Worm (Caenorhabditis elegans): ENCODE measurements around the gene F29G6.1.

The F29G6.1 gene

ce11 chrX:11515381-11515780, 13.3 kb downstream of the F29G6.1 start (continued):
- TF ChIP-seq lin-13 (GFP tag; optimal IDR thresholded peaks at IDR 0.05), result no peak
- peak; percentile 36 for TF ChIP-seq pqm-1 (tag; optimal IDR thresholded peaks at IDR 0.05)
- no peak for TF ChIP-seq F16B12.6 (tag; optimal IDR thresholded peaks at IDR 0.05)
- peak in 1 of 2 experiments; percentile 0 for TF ChIP-seq mdl-1 (tag; optimal IDR thresholded peaks at IDR 0.05)
- TF ChIP-seq unc-86 (tag; optimal IDR thresholded peaks at IDR 0.05), result no peak
- no peak for TF ChIP-seq isw-1 (GFP tag; IDR thresholded peaks at IDR 0.05)
- no peak for TF ChIP-seq nhr-84 (tag; optimal IDR thresholded peaks at IDR 0.05)
- no peak for TF ChIP-seq blmp-1 (tag; optimal IDR thresholded peaks at IDR 0.05)

ce11 chrX:11517433-11517832, 15.4 kb downstream of the F29G6.1 start:
- no peak for TF ChIP-seq lin-14 (GFP tag; optimal IDR thresholded peaks at IDR 0.05)
- TF ChIP-seq mdl-1 (tag; optimal IDR thresholded peaks at IDR 0.05), result no peak
- TF ChIP-seq nhr-237 (tag; optimal IDR thresholded peaks at IDR 0.05), result no peak
- TF ChIP-seq ceh-90 (tag; optimal IDR thresholded peaks at IDR 0.05), result no peak

- TF ChIP-seq lin-39 (tag; optimal IDR thresholded peaks at IDR 0.05) (no peak), C04F5.9 (tag; optimal IDR thresholded peaks at IDR 0.05) (no peak)
Measured at ce11 chrX:11518415-11518814, 16.3 kb downstream of the F29G6.1 start.

ce11 chrX:11519016-11519509, 17.0 kb downstream of the F29G6.1 start, which contains the start of gene hpo-34:
Gene hpo-34 (minus strand): TSS chrX:11519066.
- TF ChIP-seq lin-14 (GFP tag; optimal IDR thresholded peaks at IDR 0.05) (peak; percentile 19), nhr-90 (tag; optimal IDR thresholded peaks at IDR 0.05; ENCODE audit: poor library complexity) (peak; percentile 3), nhr-85 (tag) (no peak), mdl-1 (tag; optimal IDR thresholded peaks at IDR 0.05) (peak in 1 of 2 experiments; percentile 16), lin-35 (GFP tag; optimal IDR thresholded peaks at IDR 0.05) (peak in 1 of 2 experiments; percentile 38), nhr-71 (tag; optimal IDR thresholded peaks at IDR 0.05) (peak; percentile 16), elt-2 (tag; optimal IDR thresholded peaks at IDR 0.05) (peak; percentile 85), isw-1 (GFP tag; IDR thresholded peaks at IDR 0.05) (no peak)

ce11 chrX:11522058-11522757, 20.1 kb downstream of the F29G6.1 start, which contains the start of gene sdc-2:
Gene sdc-2 (plus strand): TSS chrX:11522707.
- peak; percentile 47 for TF ChIP-seq skn-1 (tag; optimal IDR thresholded peaks at IDR 0.05)
- TF ChIP-seq tlp-1 (tag; optimal IDR thresholded peaks at IDR 0.05), result no peak
- TF ChIP-seq fkh-8 (tag; optimal IDR thresholded peaks at IDR 0.05), result peak; percentile 63
- peak; percentile 44 to 77 for TF ChIP-seq lin-35 (GFP tag; optimal IDR thresholded peaks at IDR 0.05)
- TF ChIP-seq xbp-1 (tag; optimal IDR thresholded peaks at IDR 0.05), result peak; percentile 30
- TF ChIP-seq pax-3 (tag; optimal IDR thresholded peaks at IDR 0.05), result no peak
- no peak for TF ChIP-seq fkh-4 (tag; optimal IDR thresholded peaks at IDR 0.05; ENCODE audit: borderline replicate concordance)
- peak; percentile 90 for TF ChIP-seq C16A3.4 (tag; optimal IDR thresholded peaks at IDR 0.05)
- TF ChIP-seq swsn-7 (tag; optimal IDR thresholded peaks at IDR 0.05), result peak; percentile 68
- TF ChIP-seq lin-13 (GFP tag; optimal IDR thresholded peaks at IDR 0.05), result peak; percentile 12
- TF ChIP-seq C04F5.9 (tag; optimal IDR thresholded peaks at IDR 0.05), result no peak
- TF ChIP-seq egl-27 (tag; optimal IDR thresholded peaks at IDR 0.05), result no peak
- TF ChIP-seq nhr-11 (tag; optimal IDR thresholded peaks at IDR 0.05), result no peak
- peak in 1 of 2 experiments; percentile 7 for TF ChIP-seq ztf-11 (tag; optimal IDR thresholded peaks at IDR 0.05)
- peak; percentile 70 for TF ChIP-seq rnt-1 (tag; optimal IDR thresholded peaks at IDR 0.05)
- no peak for TF ChIP-seq unc-62 (GFP tag; optimal IDR thresholded peaks at IDR 0.05)
- peak; percentile 32 for TF ChIP-seq unc-86 (tag; optimal IDR thresholded peaks at IDR 0.05)
- peak; percentile 49 for TF ChIP-seq lir-3 (tag; optimal IDR thresholded peaks at IDR 0.05; ENCODE audit: poor library complexity)
- TF ChIP-seq fkh-10 (GFP tag; optimal IDR thresholded peaks at IDR 0.05), result peak; percentile 37
- no peak for TF ChIP-seq nhr-12 (tag; optimal IDR thresholded peaks at IDR 0.05)
- no peak for TF ChIP-seq lin-15B (tag; optimal IDR thresholded peaks at IDR 0.05)
- TF ChIP-seq aly-2 (tag; optimal IDR thresholded peaks at IDR 0.05), result peak; percentile 29
- peak; percentile 87 for TF ChIP-seq snu-23 (GFP tag; optimal IDR thresholded peaks at IDR 0.05)
- TF ChIP-seq ceh-82 (tag; optimal IDR thresholded peaks at IDR 0.05), result peak in 2 of 3 experiments; percentile 69 to 73
- TF ChIP-seq nhr-85 (tag), result peak; percentile 60
- TF ChIP-seq nhr-77 (tag; optimal IDR thresholded peaks at IDR 0.05), result peak; percentile 85
- TF ChIP-seq nhr-20 (tag; optimal IDR thresholded peaks at IDR 0.05), result peak; percentile 78
- peak; percentile 75 for TF ChIP-seq dsc-1 (tag; optimal IDR thresholded peaks at IDR 0.05)
- peak; percentile 30 for TF ChIP-seq elt-2 (tag; optimal IDR thresholded peaks at IDR 0.05)
- TF ChIP-seq nhr-71 (tag; optimal IDR thresholded peaks at IDR 0.05), result peak; percentile 81
- no peak for TF ChIP-seq unc-130 (tag; optimal IDR thresholded peaks at IDR 0.05)
